Worm (Caenorhabditis elegans): ENCODE data around the gene Y41E3.18.

Y41E3.18 gene

DNA sequence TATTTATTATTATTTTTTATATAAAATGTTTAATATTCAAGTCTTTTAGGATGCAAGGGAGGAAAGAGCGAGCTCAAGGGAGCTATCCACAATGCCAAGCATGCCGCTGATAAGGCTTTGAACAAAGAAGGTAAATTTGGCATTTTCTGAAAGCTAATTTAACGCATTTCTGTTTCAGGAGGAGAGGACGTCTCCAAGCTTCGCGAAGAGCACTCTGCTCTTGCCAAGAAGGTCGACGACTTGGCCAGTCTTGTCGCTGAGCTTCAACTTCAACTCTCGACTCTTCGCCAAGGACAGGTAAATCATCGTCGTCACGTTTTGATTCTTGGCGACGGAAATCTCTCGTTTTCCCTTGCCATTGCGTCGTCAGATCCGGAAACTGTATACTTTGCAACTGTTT lies 28.1 kb downstream of the Y41E3.18 start:
- TF ChIP-seq unc-39 (tag; optimal IDR thresholded peaks at IDR 0.05) (no peak), ceh-43 (GFP tag; optimal IDR thresholded peaks at IDR 0.05) (no peak), sptf-1 (tag; optimal IDR thresholded peaks at IDR 0.05) (no peak), ztf-11 (tag; optimal IDR thresholded peaks at IDR 0.05) (no peak), elt-1 (tag; optimal IDR thresholded peaks at IDR 0.05; ENCODE audit: borderline replicate concordance, insufficient read depth) (no peak), nhr-2 (tag; optimal IDR thresholded peaks at IDR 0.05) (no peak), ceh-83 (GFP tag; optimal IDR thresholded peaks at IDR 0.05) (no peak), ces-1 (GFP tag; optimal IDR thresholded peaks at IDR 0.05) (no peak), sem-2 (GFP tag; optimal IDR thresholded peaks at IDR 0.05) (no peak), nhr-28 (tag; optimal IDR thresholded peaks at IDR 0.05) (no peak), unc-62 (GFP tag; optimal IDR thresholded peaks at IDR 0.05) (no peak), lin-13 (tag; optimal IDR thresholded peaks at IDR 0.05) (no peak), lin-32 (GFP tag; optimal IDR thresholded peaks at IDR 0.05) (no peak), mep-1 (tag; optimal IDR thresholded peaks at IDR 0.05) (no peak)

DNA sequence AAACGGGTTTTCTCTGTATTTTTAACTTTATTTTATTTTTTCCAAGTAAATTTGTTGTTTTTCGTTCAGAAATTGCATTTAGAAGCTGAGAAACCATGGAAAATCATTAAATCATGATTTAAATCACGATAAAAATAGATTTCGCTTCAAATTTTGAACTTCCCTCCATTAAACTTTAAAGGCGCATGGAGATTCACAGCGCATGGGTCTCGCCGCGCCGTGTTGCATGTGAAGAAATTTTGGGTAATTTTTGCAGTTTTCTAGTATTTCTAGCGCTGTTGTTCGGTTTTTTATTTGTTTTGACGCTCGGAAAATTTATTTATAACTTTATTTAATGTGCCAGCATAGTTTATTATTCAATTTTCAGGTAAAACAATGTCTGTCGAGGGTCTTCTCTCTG lies 28.6 kb downstream of the Y41E3.18 start, which contains the start of gene eef-1B.2:
Gene eef-1B.2, plus strand, starts transcription at position 358 of the 400 bp plus-strand sequence.
- TF ChIP-seq nhr-2 (tag; optimal IDR thresholded peaks at IDR 0.05) (no peak), ceh-39 (tag; optimal IDR thresholded peaks at IDR 0.05) (no peak), bed-3 (GFP tag; optimal IDR thresholded peaks at IDR 0.05) (no peak), cnd-1 (tag; optimal IDR thresholded peaks at IDR 0.05) (no peak), nhr-12 (tag; optimal IDR thresholded peaks at IDR 0.05) (no peak), sem-2 (GFP tag; optimal IDR thresholded peaks at IDR 0.05) (no peak), elt-3 (tag; optimal IDR thresholded peaks at IDR 0.05) (no peak), lin-13 (tag; optimal IDR thresholded peaks at IDR 0.05) (peak; percentile 56), mls-2 (tag; optimal IDR thresholded peaks at IDR 0.05) (no peak), flh-1 (GFP tag; optimal IDR thresholded peaks at IDR 0.05) (no peak), zip-8 (tag; optimal IDR thresholded peaks at IDR 0.05) (no peak), sptf-1 (tag; optimal IDR thresholded peaks at IDR 0.05) (no peak), nhr-76 (tag; optimal IDR thresholded peaks at IDR 0.05) (no peak), blmp-1 (tag; optimal IDR thresholded peaks at IDR 0.05) (no peak), mab-5 (tag; optimal IDR thresholded peaks at IDR 0.05) (no peak), ztf-11 (tag; optimal IDR thresholded peaks at IDR 0.05) (no peak), tbx-8 (GFP tag; optimal IDR thresholded peaks at IDR 0.05) (no peak), ham-2 (GFP tag; optimal IDR thresholded peaks at IDR 0.05) (no peak), nhr-28 (tag; optimal IDR thresholded peaks at IDR 0.05) (no peak), ces-1 (GFP tag; optimal IDR thresholded peaks at IDR 0.05) (peak; percentile 31), hlh-1 (tag; optimal IDR thresholded peaks at IDR 0.05) (peak; percentile 1), drap-1 (GFP tag; optimal IDR thresholded peaks at IDR 0.05) (no peak), snpc-4 (tag; optimal IDR thresholded peaks at IDR 0.05) (no peak), lsy-2 (tag; optimal IDR thresholded peaks at IDR 0.05) (peak; percentile 74), M03D4.4 (tag; optimal IDR thresholded peaks at IDR 0.05) (no peak), unc-120 (tag; optimal IDR thresholded peaks at IDR 0.05; ENCODE audit: poor library complexity, severe bottlenecking) (no peak), elt-1 (tag; optimal IDR thresholded peaks at IDR 0.05; ENCODE audit: borderline replicate concordance, insufficient read depth) (no peak), unc-62 (GFP tag; optimal IDR thresholded peaks at IDR 0.05) (no peak), unc-39 (tag; optimal IDR thresholded peaks at IDR 0.05) (no peak), nhr-237 (tag; optimal IDR thresholded peaks at IDR 0.05) (peak; percentile 62), mep-1 (tag; optimal IDR thresholded peaks at IDR 0.05) (peak; percentile 61), pha-4 (tag; optimal IDR thresholded peaks at IDR 0.05) (no peak), lin-32 (GFP tag; optimal IDR thresholded peaks at IDR 0.05) (no peak), ceh-83 (GFP tag; optimal IDR thresholded peaks at IDR 0.05) (no peak), ceh-43 (GFP tag; optimal IDR thresholded peaks at IDR 0.05) (no peak)

DNA sequence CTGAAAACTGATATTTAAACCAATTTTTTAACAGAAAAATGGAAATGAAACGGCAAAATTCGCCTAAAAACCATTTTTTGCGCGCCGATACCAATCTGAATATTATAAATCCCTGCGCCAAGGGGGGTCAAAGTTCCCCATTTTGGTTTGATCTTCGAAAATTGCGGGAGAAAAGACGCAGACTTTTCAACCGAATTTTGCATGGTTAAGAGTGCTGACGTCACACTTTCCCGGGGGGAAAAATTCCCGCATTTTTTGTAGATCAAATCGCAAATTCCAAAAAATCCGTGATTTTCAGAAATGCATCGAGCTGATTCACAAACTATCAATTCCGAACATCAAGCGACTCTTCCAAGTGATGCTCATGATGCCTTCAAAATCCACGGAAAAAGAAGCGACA lies 36.0 kb downstream of the Y41E3.18 start:
- TF ChIP-seq lin-13 (tag; optimal IDR thresholded peaks at IDR 0.05) (no peak), M03D4.4 (tag; optimal IDR thresholded peaks at IDR 0.05) (no peak), unc-120 (tag; optimal IDR thresholded peaks at IDR 0.05; ENCODE audit: poor library complexity, severe bottlenecking) (no peak), nhr-76 (tag; optimal IDR thresholded peaks at IDR 0.05) (no peak), zip-8 (tag; optimal IDR thresholded peaks at IDR 0.05) (no peak), tbx-8 (GFP tag; optimal IDR thresholded peaks at IDR 0.05) (no peak), elt-1 (tag; optimal IDR thresholded peaks at IDR 0.05; ENCODE audit: borderline replicate concordance, insufficient read depth) (no peak), snpc-4 (tag; optimal IDR thresholded peaks at IDR 0.05) (no peak)
